Worm (Caenorhabditis elegans): ENCODE data around the gene T16G1.2.

DNA sequence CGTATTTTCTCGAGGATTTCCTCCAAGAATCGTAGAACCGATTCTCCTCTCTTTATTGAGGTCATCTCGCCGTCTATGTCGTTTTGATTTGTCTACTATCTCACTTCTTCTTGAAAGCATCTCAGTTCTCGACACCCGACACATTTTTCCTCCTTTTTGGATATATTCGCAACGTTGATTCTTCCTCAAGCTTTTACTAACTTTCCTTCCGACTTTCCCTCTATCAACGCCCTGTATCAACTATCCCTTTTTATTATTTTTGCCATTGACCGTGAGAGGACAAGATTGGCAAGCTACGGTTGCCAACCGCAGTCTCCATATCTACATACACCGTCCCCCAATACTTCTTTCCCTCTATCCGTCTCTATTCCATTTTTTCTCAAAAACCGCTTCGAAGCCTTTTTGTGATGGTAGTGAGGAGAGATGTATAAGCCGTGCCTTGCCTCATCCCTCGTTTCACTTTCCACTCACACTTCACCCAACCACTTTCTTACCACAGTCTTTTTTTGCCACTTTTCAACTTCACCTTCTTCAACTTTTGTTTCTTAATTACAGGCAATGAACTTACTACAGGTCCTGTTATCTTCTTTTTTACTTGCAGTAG lies at the start of gene T16G1.2:
- TF ChIP-seq tbx-9 (tag; optimal IDR thresholded peaks at IDR 0.05; ENCODE audit: borderline replicate concordance), result no peak
- TF ChIP-seq nfya-2 (GFP tag; IDR thresholded peaks at IDR 0.05), result no peak
- no peak for TF ChIP-seq efl-1 (GFP tag; optimal IDR thresholded peaks at IDR 0.05)
- TF ChIP-seq lin-35 (GFP tag; optimal IDR thresholded peaks at IDR 0.05), result no peak
- no peak for TF ChIP-seq athp-1 (tag; optimal IDR thresholded peaks at IDR 0.05)
- no peak for TF ChIP-seq hmg-1.2 (GFP tag; IDR thresholded peaks at IDR 0.05)
- no peak for TF ChIP-seq gei-17 (GFP tag; optimal IDR thresholded peaks at IDR 0.05)
- no peak for TF ChIP-seq Y53G8AR.9 (GFP tag; conservative IDR thresholded peaks at IDR 0.05)
- TF ChIP-seq unc-130 (GFP tag; optimal IDR thresholded peaks at IDR 0.05), result no peak

Measured in whole organism, young adult.